ENCODE assay signal across 5 worm cellular contexts in the genomic region with DNA sequence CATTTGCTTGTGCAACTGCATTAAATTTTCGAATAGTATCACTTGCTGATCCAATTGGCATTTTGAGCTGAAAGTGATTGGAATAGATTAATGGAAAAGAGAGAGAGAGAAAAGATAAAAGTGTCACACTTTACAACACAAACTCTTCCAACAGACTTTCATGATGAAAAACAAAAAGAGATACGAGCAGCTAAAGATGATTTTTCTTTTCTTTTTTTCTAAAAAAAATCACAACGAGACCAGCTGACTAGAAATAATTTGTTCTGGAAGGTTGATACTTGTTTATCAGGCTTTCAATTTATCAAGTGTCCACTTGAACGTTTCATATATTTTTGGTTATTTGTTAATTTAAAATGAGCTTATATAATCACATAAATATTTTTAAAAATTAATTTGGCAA.
TF ChIP-seq lines count a peak whose summit lies in the region.

No protein-coding gene starts in this region.

TF ChIP-seq in whole organism, L1 larva, 84 proteins besides CTCF, POLR2A, EP300 and RAD21 (continues in another document):
- no peak for TF ChIP-seq unc-130 (tag; optimal IDR thresholded peaks at IDR 0.05; lab: Kevin White, UChicago)
- no peak for TF ChIP-seq egl-13 (tag; optimal IDR thresholded peaks at IDR 0.05; lab: Kevin White, UChicago)
- TF ChIP-seq lin-39 (tag; optimal IDR thresholded peaks at IDR 0.05; lab: Kevin White, UChicago) = peak; percentile 17
- peak in 1 of 3 experiments; percentile 1 for TF ChIP-seq dpl-1 (GFP tag; optimal IDR thresholded peaks at IDR 0.05; lab: Kevin White, UChicago)
- peak in 1 of 2 experiments; percentile 12 for TF ChIP-seq efl-1 (optimal IDR thresholded peaks at IDR 0.05; lab: Kevin White, UChicago)
- no peak for TF ChIP-seq efl-1 (GFP tag; optimal IDR thresholded peaks at IDR 0.05 in 1 of 2; lab: Kevin White, UChicago)
- no peak for TF ChIP-seq irx-1 (tag; optimal IDR thresholded peaks at IDR 0.05; lab: Kevin White, UChicago)
- peak; percentile 20 for TF ChIP-seq rnt-1 (tag; optimal IDR thresholded peaks at IDR 0.05; lab: Kevin White, UChicago)
- TF ChIP-seq lin-15B (tag; optimal IDR thresholded peaks at IDR 0.05; lab: Kevin White, UChicago) = no peak
- peak; percentile 0 for TF ChIP-seq swsn-7 (tag; optimal IDR thresholded peaks at IDR 0.05; lab: Kevin White, UChicago)
- no peak for TF ChIP-seq nhr-237 (tag; optimal IDR thresholded peaks at IDR 0.05; lab: Kevin White, UChicago)
- peak; percentile 28 for TF ChIP-seq mep-1 (tag; optimal IDR thresholded peaks at IDR 0.05; lab: Kevin White, UChicago)
- peak; percentile 10 for TF ChIP-seq nhr-20 (tag; optimal IDR thresholded peaks at IDR 0.05; lab: Kevin White, UChicago)
- TF ChIP-seq nhr-19 (GFP tag; conservative IDR thresholded peaks at IDR 0.05; lab: Robert Waterston, UW) = peak; percentile 37
- no peak for TF ChIP-seq C16A3.4 (tag; optimal IDR thresholded peaks at IDR 0.05; lab: Kevin White, UChicago)
- no peak for TF ChIP-seq pax-3 (tag; optimal IDR thresholded peaks at IDR 0.05; lab: Kevin White, UChicago)
- TF ChIP-seq lsy-2 (tag; optimal IDR thresholded peaks at IDR 0.05; lab: Kevin White, UChicago) = peak; percentile 58 to 62

TF ChIP-seq in whole organism, L2 larva, 48 proteins besides CTCF, POLR2A, EP300 and RAD21:
- TF ChIP-seq nhr-23 (tag; optimal IDR thresholded peaks at IDR 0.05; lab: Kevin White, UChicago) (no peak), F13H6.1 (tag; optimal IDR thresholded peaks at IDR 0.05; lab: Kevin White, UChicago) (peak; percentile 39), nhr-129 (tag; optimal IDR thresholded peaks at IDR 0.05; lab: Kevin White, UChicago) (peak; percentile 51), C34F6.9 (tag; optimal IDR thresholded peaks at IDR 0.05; lab: Kevin White, UChicago) (peak; percentile 46), lsy-2 (tag; optimal IDR thresholded peaks at IDR 0.05; lab: Kevin White, UChicago) (peak in 1 of 2 experiments; percentile 56), nhr-25 (tag; optimal IDR thresholded peaks at IDR 0.05; lab: Kevin White, UChicago) (no peak)

TF ChIP-seq in whole organism, L4 larva, 104 proteins besides CTCF, POLR2A, EP300 and RAD21:
- TF ChIP-seq nhr-25 (tag; optimal IDR thresholded peaks at IDR 0.05; lab: Kevin White, UChicago; ENCODE audit: borderline replicate concordance, insufficient read depth) (no peak), hif-1 (tag; optimal IDR thresholded peaks at IDR 0.05; lab: Kevin White, UChicago) (peak in 1 of 2 experiments; percentile 15), daf-16 (GFP tag; optimal IDR thresholded peaks at IDR 0.05; lab: Kevin White, UChicago) (peak in 1 of 2 experiments; percentile 87), daf-16 (tag; optimal IDR thresholded peaks at IDR 0.05; lab: Kevin White, UChicago) (no peak), unc-62 (GFP tag; optimal IDR thresholded peaks at IDR 0.05 in 1 of 2; lab: Kevin White, UChicago) (peak in 1 of 2 experiments; percentile 42), unc-62 (tag; optimal IDR thresholded peaks at IDR 0.05; lab: Kevin White, UChicago) (no peak), mxl-2 (GFP tag; conservative IDR thresholded peaks at IDR 0.05; lab: Robert Waterston, UW) (no peak), nhr-11 (tag; optimal IDR thresholded peaks at IDR 0.05; lab: Kevin White, UChicago) (peak; percentile 50)
TF ChIP-seq in whole organism, L4 larva: peak in this region for 4.

TF ChIP-seq in whole organism, late embryonic, 69 proteins besides CTCF, POLR2A, EP300 and RAD21:
- no peak for TF ChIP-seq nhr-232 (tag; optimal IDR thresholded peaks at IDR 0.05; lab: Kevin White, UChicago)
- peak; percentile 5 for TF ChIP-seq ceh-18 (tag; optimal IDR thresholded peaks at IDR 0.05; lab: Kevin White, UChicago)
- no peak for TF ChIP-seq lin-11 (tag; optimal IDR thresholded peaks at IDR 0.05; lab: Kevin White, UChicago)
- TF ChIP-seq ceh-2 (tag; optimal IDR thresholded peaks at IDR 0.05; lab: Kevin White, UChicago) = no peak

TF ChIP-seq in whole organism, mixed stage, embryonic, 35 proteins besides CTCF, POLR2A, EP300 and RAD21:
- TF ChIP-seq nhr-28 (tag; optimal IDR thresholded peaks at IDR 0.05; lab: Kevin White, UChicago) (no peak), unc-62 (GFP tag; optimal IDR thresholded peaks at IDR 0.05; lab: Kevin White, UChicago) (peak; percentile 60), nhr-237 (tag; optimal IDR thresholded peaks at IDR 0.05; lab: Kevin White, UChicago) (no peak), ztf-11 (tag; optimal IDR thresholded peaks at IDR 0.05; lab: Kevin White, UChicago) (no peak), nhr-76 (tag; optimal IDR thresholded peaks at IDR 0.05; lab: Kevin White, UChicago) (no peak)

Comparison
In these comparisons a context has a peak if more than half of its experiments do, and no peak if none do; other contexts are left out.
1. Of the 29 proteins assayed by ChIP-seq in both whole organism, L4 larva and whole organism, L1 larva: peak only in whole organism, L4 larva: nhr-11; only in whole organism, L1 larva: lin-39, lsy-2 and mep-1; in both: none; in neither: 23; mixed calls (peak in some experiments, not most) for 2.